Worm (Caenorhabditis elegans) whole organism, mixed stage, embryonic: ENCODE data around the gene C36B7.4.
A peak's percentile ranks its signal among the peaks of the same experiment; 100 is the strongest.

Experiments
- M03D4.4 ChIP-seq: sonication (generic microtip); optimal IDR thresholded peaks from 2 replicates; lab custom pipeline; 2017; ENCODE audit warnings: mild to moderate bottlenecking, missing genetic modification characterization, missing compliant biosample characterization
- bed-3 ChIP-seq: fragments of 200-800 bp; sonication (Bioruptor generic); optimal IDR thresholded peaks from 3 replicates; lab custom pipeline; 2018; ENCODE audit warnings: mild to moderate bottlenecking, missing genetic modification characterization, moderate library complexity, missing compliant biosample characterization
- ceh-39 ChIP-seq: fragments of 150-350 bp; optimal IDR thresholded peaks from 2 replicates; lab custom pipeline; 2014; ENCODE audit warnings: missing biosample characterization, missing genetic modification characterization
- ceh-43 ChIP-seq: fragments of 200-800 bp; sonication (Bioruptor generic); optimal IDR thresholded peaks from 2 replicates; lab custom pipeline; 2018; ENCODE audit warnings: mild to moderate bottlenecking, missing genetic modification characterization, moderate library complexity, missing compliant biosample characterization
- ceh-83 ChIP-seq: fragments of 200-800 bp; sonication (Bioruptor generic); optimal IDR thresholded peaks from 2 replicates; lab custom pipeline; 2018; ENCODE audit warnings: mild to moderate bottlenecking, missing genetic modification characterization, missing compliant biosample characterization
- ces-1 ChIP-seq: fragments of 150-350 bp; optimal IDR thresholded peaks from 2 replicates; lab custom pipeline; 2014; ENCODE audit warnings: missing biosample characterization, missing genetic modification reagents, missing genetic modification characterization
- cnd-1 ChIP-seq: fragments of 200-800 bp; sonication (Bioruptor generic); optimal IDR thresholded peaks from 2 replicates; lab custom pipeline; 2018; ENCODE audit warnings: mild to moderate bottlenecking, missing genetic modification characterization, missing compliant biosample characterization
- drap-1 ChIP-seq: fragments of 200-800 bp; sonication (Bioruptor generic); optimal IDR thresholded peaks from 3 replicates; lab custom pipeline; 2018; ENCODE audit warnings: mild to moderate bottlenecking, missing genetic modification characterization, missing compliant biosample characterization
- elt-1 ChIP-seq: sonication (generic microtip); optimal IDR thresholded peaks from 2 replicates; lab custom pipeline; 2017; ENCODE audit warnings: missing genetic modification characterization, mild to moderate bottlenecking, missing compliant biosample characterization, antibody characterized with exemption, moderate library complexity, borderline replicate concordance; ENCODE audit not compliant: insufficient read depth
- elt-3 ChIP-seq: fragments of 150-350 bp; optimal IDR thresholded peaks from 2 replicates; lab custom pipeline; 2014; ENCODE audit warnings: missing biosample characterization, missing genetic modification characterization
- flh-1 ChIP-seq: fragments of 200-800 bp; sonication (Bioruptor generic); optimal IDR thresholded peaks from 2 replicates; lab custom pipeline; 2018; ENCODE audit warnings: mild to moderate bottlenecking, missing genetic modification characterization, moderate library complexity, missing compliant biosample characterization
- ham-2 ChIP-seq: fragments of 200-800 bp; sonication (Bioruptor generic); optimal IDR thresholded peaks from 2 replicates; lab custom pipeline; 2018; ENCODE audit warnings: mild to moderate bottlenecking, missing genetic modification characterization, missing compliant biosample characterization
- hlh-1 ChIP-seq: fragments of 150-350 bp; optimal IDR thresholded peaks from 2 replicates; lab custom pipeline; 2014; ENCODE audit warnings: missing biosample characterization, missing genetic modification reagents, missing genetic modification characterization
- lin-13 ChIP-seq: fragments of 150-350 bp; optimal IDR thresholded peaks from 2 replicates; lab custom pipeline; 2014; ENCODE audit warnings: missing biosample characterization, missing genetic modification characterization
- lin-32 ChIP-seq: fragments of 200-800 bp; sonication (Bioruptor generic); optimal IDR thresholded peaks from 2 replicates; lab custom pipeline; 2018; ENCODE audit warnings: mild to moderate bottlenecking, missing genetic modification characterization, missing compliant biosample characterization
- lsy-2 ChIP-seq: fragments of 150-350 bp; optimal IDR thresholded peaks from 2 replicates; lab custom pipeline; 2014; ENCODE audit warnings: missing biosample characterization, missing genetic modification characterization
- mab-5 ChIP-seq: fragments of 150-350 bp; optimal IDR thresholded peaks from 2 replicates; lab custom pipeline; 2014; ENCODE audit warnings: missing biosample characterization, missing genetic modification characterization
- mep-1 ChIP-seq: fragments of 150-350 bp; optimal IDR thresholded peaks from 2 replicates; lab custom pipeline; 2017; ENCODE audit warnings: missing biosample characterization, missing genetic modification reagents, missing genetic modification characterization, inconsistent platforms
- mls-2 ChIP-seq: sonication (generic microtip); optimal IDR thresholded peaks from 2 replicates; lab custom pipeline; 2016; ENCODE audit warnings: mild to moderate bottlenecking, missing genetic modification characterization, moderate library complexity, missing compliant biosample characterization
- nhr-12 ChIP-seq: fragments of 150-350 bp; optimal IDR thresholded peaks from 2 replicates; lab custom pipeline; 2014; ENCODE audit warnings: missing biosample characterization, missing genetic modification characterization
- nhr-2 ChIP-seq: fragments of 150-350 bp; optimal IDR thresholded peaks from 2 replicates; lab custom pipeline; 2014; ENCODE audit warnings: missing biosample characterization, missing genetic modification characterization
- nhr-237 ChIP-seq: fragments of 150-350 bp; optimal IDR thresholded peaks from 2 replicates; lab custom pipeline; 2014; ENCODE audit warnings: missing biosample characterization, missing genetic modification characterization
- nhr-28 ChIP-seq: fragments of 150-350 bp; optimal IDR thresholded peaks from 2 replicates; lab custom pipeline; 2014; ENCODE audit warnings: missing biosample characterization, missing genetic modification characterization
- nhr-76 ChIP-seq: sonication (generic microtip); optimal IDR thresholded peaks from 2 replicates; lab custom pipeline; 2017; ENCODE audit warnings: missing biosample characterization, missing genetic modification characterization
- pha-4 ChIP-seq: fragments of 150-350 bp; optimal IDR thresholded peaks from 2 replicates; lab custom pipeline; 2018; ENCODE audit warnings: missing biosample characterization, missing genetic modification reagents, missing genetic modification characterization
- sem-2 ChIP-seq: fragments of 200-800 bp; sonication (Bioruptor generic); optimal IDR thresholded peaks from 2 replicates; lab custom pipeline; 2018; ENCODE audit warnings: mild to moderate bottlenecking, missing genetic modification characterization, missing compliant biosample characterization
- sptf-1 ChIP-seq: sonication (generic microtip); optimal IDR thresholded peaks from 2 replicates; lab custom pipeline; 2017; ENCODE audit warnings: mild to moderate bottlenecking, missing genetic modification characterization, moderate library complexity, missing compliant biosample characterization
- tbx-8 ChIP-seq: fragments of 200-800 bp; sonication (Bioruptor generic); optimal IDR thresholded peaks from 2 replicates; lab custom pipeline; 2018; ENCODE audit warnings: mild to moderate bottlenecking, missing genetic modification characterization, moderate library complexity, missing compliant biosample characterization
- unc-120 ChIP-seq: sonication (generic microtip); optimal IDR thresholded peaks from 2 replicates; lab custom pipeline; 2017; ENCODE audit warnings: missing genetic modification characterization, missing compliant biosample characterization; ENCODE audit not compliant: poor library complexity, severe bottlenecking
- unc-39 ChIP-seq: fragments of 150-350 bp; optimal IDR thresholded peaks from 2 replicates; lab custom pipeline; 2014; ENCODE audit warnings: missing biosample characterization, missing genetic modification characterization
- unc-62 ChIP-seq: fragments of 150-350 bp; optimal IDR thresholded peaks from 2 replicates; lab custom pipeline; 2014; ENCODE audit warnings: missing biosample characterization, missing genetic modification reagents, missing genetic modification characterization
- zip-8 ChIP-seq: fragments of 150-350 bp; optimal IDR thresholded peaks from 2 replicates; lab custom pipeline; 2014; ENCODE audit warnings: missing biosample characterization, missing genetic modification characterization
- ztf-11 ChIP-seq: fragments of 150-350 bp; optimal IDR thresholded peaks from 2 replicates; lab custom pipeline; 2014; ENCODE audit warnings: missing biosample characterization, missing genetic modification characterization

C36B7.4 gene

DNA sequence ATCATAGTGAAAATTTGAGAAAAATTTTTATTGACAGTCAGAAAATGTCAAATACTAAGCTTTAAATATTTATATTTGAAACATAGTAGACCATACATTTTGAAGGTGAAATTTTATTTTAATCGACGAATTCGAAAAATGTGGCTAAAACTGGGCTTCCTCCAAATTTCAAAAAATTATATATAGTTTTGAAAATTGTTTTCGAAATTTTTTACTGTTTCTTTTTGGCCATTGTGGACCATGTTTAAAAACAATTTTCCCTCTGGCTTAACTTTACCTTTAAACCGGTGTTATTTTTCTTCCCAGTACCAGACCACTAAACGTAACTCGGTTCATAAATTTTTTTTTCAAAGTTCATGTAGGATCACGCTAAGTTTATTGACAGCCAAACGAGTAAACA lies 36.8 kb upstream of the C36B7.4 start:
- TF ChIP-seq sem-2 (GFP tag; lab: Kevin White, UChicago) = no peak
- no peak for TF ChIP-seq cnd-1 (tag; lab: Kevin White, UChicago)
- no peak for TF ChIP-seq elt-1 (tag; lab: Kevin White, UChicago)
- no peak for TF ChIP-seq M03D4.4 (tag; lab: Kevin White, UChicago)
- TF ChIP-seq ceh-83 = no peak
- no peak for TF ChIP-seq flh-1 (GFP tag; lab: Kevin White, UChicago)

DNA sequence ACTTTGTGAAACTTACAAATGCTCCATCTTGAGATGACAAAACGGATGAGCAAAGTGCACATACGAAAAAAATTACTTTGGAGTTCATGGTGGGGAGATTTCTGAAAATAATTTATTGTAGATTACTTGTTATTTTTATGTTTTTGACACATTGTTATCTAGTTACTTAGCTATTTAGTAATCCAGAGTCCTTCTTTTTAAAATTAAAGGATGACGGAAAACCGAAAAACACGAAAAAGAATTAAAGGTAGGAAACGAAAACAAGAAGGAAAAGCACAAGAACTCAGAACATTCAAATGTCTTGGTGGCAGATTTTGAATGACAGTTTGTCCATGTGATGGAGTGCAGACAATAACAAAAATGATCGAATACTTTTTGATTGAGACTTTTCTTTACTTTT lies 31.1 kb upstream of the C36B7.4 start, which contains the start of gene hen-1:
Gene hen-1 (minus strand): TSS at position 101 of the 400 bp plus-strand sequence.
- no peak for TF ChIP-seq hlh-1 (tag; lab: Kevin White, UChicago)
- TF ChIP-seq sptf-1 (tag; lab: Kevin White, UChicago) = no peak
- TF ChIP-seq zip-8 (tag; lab: Kevin White, UChicago) = no peak

DNA sequence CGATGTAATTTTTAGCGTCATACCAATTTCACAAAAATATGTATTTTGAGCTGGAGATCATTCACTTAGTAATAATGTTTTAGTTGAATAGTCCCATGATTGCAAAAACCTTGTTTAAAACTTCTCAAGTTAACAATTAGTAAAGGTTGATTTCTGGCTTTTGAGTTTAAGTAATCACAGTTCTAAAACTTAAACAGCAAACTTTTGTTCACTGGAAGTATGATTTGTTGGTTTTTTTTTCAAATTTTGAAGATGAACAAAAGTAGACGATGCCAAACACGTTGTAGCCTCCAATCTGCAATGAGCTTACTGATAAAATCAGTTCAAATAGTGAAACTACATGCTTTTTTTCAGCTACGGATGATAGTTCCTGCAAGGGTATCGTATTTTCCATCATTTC lies 26.8 kb upstream of the C36B7.4 start, which contains the start of gene C36B7.1:
Gene C36B7.1 (plus strand): TSS at position 301 of the 400 bp plus-strand sequence.
- TF ChIP-seq bed-3 (GFP tag; lab: Kevin White, UChicago) = no peak
- no peak for TF ChIP-seq nhr-2
- TF ChIP-seq unc-62 (GFP tag; lab: Kevin White, UChicago) = no peak
- TF ChIP-seq mab-5 = no peak
- TF ChIP-seq pha-4 (tag; lab: Kevin White, UChicago) = no peak
- no peak for TF ChIP-seq lin-13 (tag; lab: Kevin White, UChicago)
- TF ChIP-seq hlh-1 (tag; lab: Kevin White, UChicago) = no peak
- TF ChIP-seq lin-32 = no peak
- no peak for TF ChIP-seq mep-1 (tag; lab: Kevin White, UChicago)
- no peak for TF ChIP-seq lsy-2 (tag; lab: Kevin White, UChicago)
- no peak for TF ChIP-seq ceh-43 (GFP tag; lab: Kevin White, UChicago)
- no peak for TF ChIP-seq unc-120 (tag; lab: Kevin White, UChicago)
- TF ChIP-seq ham-2 (GFP tag; lab: Kevin White, UChicago) = no peak
- no peak for TF ChIP-seq nhr-76 (tag; lab: Kevin White, UChicago)

DNA sequence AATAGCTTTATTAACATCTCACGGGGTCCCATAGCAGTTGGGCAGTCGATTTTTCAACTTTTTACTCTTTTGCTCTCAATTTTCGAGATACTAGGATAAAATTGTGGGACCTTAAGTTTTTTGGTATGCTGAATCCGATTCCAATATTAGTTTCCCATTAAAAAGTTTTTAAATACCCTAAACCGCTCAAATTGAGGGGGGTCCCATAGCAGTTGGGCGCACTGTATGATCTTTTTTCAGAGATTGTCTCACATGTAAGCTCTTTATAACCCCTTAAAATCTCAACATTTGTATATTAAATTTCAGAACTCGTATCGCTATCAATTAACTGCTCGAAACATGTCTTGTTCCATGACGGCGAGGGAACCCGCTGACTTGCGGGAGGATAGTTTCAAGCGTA lies 20.3 kb upstream of the C36B7.4 start, which contains the start of gene C36B7.2:
Gene C36B7.2 (plus strand): TSS at position 301 of the 400 bp plus-strand sequence.
- TF ChIP-seq lsy-2 (tag; lab: Kevin White, UChicago) (no peak), ces-1 (GFP tag; lab: Kevin White, UChicago) (no peak), elt-3 (tag; lab: Kevin White, UChicago) (no peak), ceh-83 (no peak), drap-1 (GFP tag; lab: Kevin White, UChicago) (no peak), mab-5 (no peak), ham-2 (GFP tag; lab: Kevin White, UChicago) (no peak), elt-1 (tag; lab: Kevin White, UChicago) (no peak), nhr-28 (tag; lab: Kevin White, UChicago) (no peak), unc-120 (tag; lab: Kevin White, UChicago) (no peak)

DNA sequence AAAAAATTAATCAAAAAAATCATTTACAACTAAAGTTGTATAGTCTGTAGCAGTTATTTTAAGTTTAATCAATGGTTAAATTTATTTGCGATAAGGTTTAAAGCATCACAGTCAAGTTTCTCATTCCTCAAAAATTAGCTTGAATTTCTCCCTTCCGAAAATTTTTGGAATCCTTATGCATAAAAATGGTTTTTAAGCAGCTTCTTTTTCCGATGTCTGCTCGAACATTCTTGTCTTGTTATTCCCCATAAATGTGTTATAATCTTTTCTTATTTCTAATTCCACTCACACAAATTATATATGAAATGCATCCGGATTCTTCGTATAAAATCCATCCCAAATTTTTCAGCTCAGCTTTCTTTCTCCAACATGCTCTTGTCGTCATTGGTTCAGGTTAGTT lies 15.7 kb upstream of the C36B7.4 start, which contains the start of gene C36B7.3:
Gene C36B7.3 (plus strand): TSS at position 301 of the 400 bp plus-strand sequence.
- no peak for TF ChIP-seq drap-1 (GFP tag; lab: Kevin White, UChicago)
- TF ChIP-seq nhr-237 (tag; lab: Kevin White, UChicago) = no peak
- no peak for TF ChIP-seq mep-1 (tag; lab: Kevin White, UChicago)
- no peak for TF ChIP-seq bed-3 (GFP tag; lab: Kevin White, UChicago)
- no peak for TF ChIP-seq lsy-2 (tag; lab: Kevin White, UChicago)
- TF ChIP-seq flh-1 (GFP tag; lab: Kevin White, UChicago) = no peak
- TF ChIP-seq nhr-12 (tag; lab: Kevin White, UChicago) = no peak
- no peak for TF ChIP-seq cnd-1 (tag; lab: Kevin White, UChicago)
- no peak for TF ChIP-seq ztf-11
- TF ChIP-seq unc-120 (tag; lab: Kevin White, UChicago) = no peak

DNA sequence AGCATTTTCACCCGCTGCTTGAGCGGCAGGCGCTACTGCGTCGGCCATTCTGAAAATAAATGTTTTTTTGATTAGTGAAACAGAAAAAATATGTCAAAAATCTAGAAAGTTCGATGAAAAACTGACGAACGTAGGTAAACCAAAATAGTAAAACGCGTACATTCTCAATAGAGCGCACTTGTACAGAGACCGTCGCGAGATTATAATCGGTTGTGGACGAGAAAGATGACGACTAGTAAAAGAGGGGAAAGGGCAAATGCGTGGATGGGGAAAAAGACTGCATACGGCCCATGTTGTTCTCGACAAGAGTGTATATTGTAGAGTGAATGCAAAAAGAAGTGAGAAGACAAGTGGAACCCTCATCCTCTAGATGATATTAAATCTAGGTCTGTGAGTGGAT lies 14.5 kb upstream of the C36B7.4 start, which contains the start of gene C36B7.6:
Gene C36B7.6 (minus strand): TSS at position 49 of the 400 bp plus-strand sequence.
- TF ChIP-seq pha-4 (tag; lab: Kevin White, UChicago) (no peak), mep-1 (tag; lab: Kevin White, UChicago) (peak; percentile 58), ztf-11 (no peak), nhr-237 (tag; lab: Kevin White, UChicago) (no peak), nhr-76 (tag; lab: Kevin White, UChicago) (no peak), mab-5 (no peak), tbx-8 (GFP tag; lab: Kevin White, UChicago) (no peak), zip-8 (tag; lab: Kevin White, UChicago) (no peak), M03D4.4 (tag; lab: Kevin White, UChicago) (no peak), sem-2 (GFP tag; lab: Kevin White, UChicago) (no peak), unc-62 (GFP tag; lab: Kevin White, UChicago) (no peak), ham-2 (GFP tag; lab: Kevin White, UChicago) (no peak), ces-1 (GFP tag; lab: Kevin White, UChicago) (no peak), mls-2 (tag; lab: Kevin White, UChicago) (no peak), hlh-1 (tag; lab: Kevin White, UChicago) (peak; percentile 43), ceh-43 (GFP tag; lab: Kevin White, UChicago) (no peak), lin-13 (tag; lab: Kevin White, UChicago) (peak; percentile 41), nhr-12 (tag; lab: Kevin White, UChicago) (no peak), lsy-2 (tag; lab: Kevin White, UChicago) (no peak), ceh-83 (no peak), flh-1 (GFP tag; lab: Kevin White, UChicago) (no peak), nhr-2 (peak; percentile 50), unc-39 (no peak), elt-3 (tag; lab: Kevin White, UChicago) (no peak), ceh-39 (tag; lab: Kevin White, UChicago) (peak; percentile 42), drap-1 (GFP tag; lab: Kevin White, UChicago) (no peak), nhr-28 (tag; lab: Kevin White, UChicago) (no peak), cnd-1 (tag; lab: Kevin White, UChicago) (no peak), unc-120 (tag; lab: Kevin White, UChicago) (no peak)
